Fruit fly (Drosophila melanogaster) Kc167 (cell line): Measurements from ENCODE around the gene Cad74A.

ENCODE experiments used
- Myc ChIP-seq: fragments of >200 bp; optimal IDR thresholded peaks from 2 replicates; lab custom pipeline; 2017; ENCODE audit warnings: missing external identifiers
- Sin3A ChIP-seq: fragments of >200 bp; optimal IDR thresholded peaks from 2 replicates; lab custom pipeline; 2018; ENCODE audit warnings: missing external identifiers
- h ChIP-seq: fragments of >200 bp; optimal IDR thresholded peaks from 3 replicates; lab custom pipeline; 2018; ENCODE audit warnings: missing external identifiers
- insv ChIP-seq: fragments of >200 bp; optimal IDR thresholded peaks from 3 replicates; lab custom pipeline; 2018; ENCODE audit warnings: missing external identifiers
- psq ChIP-seq: fragments of >200 bp; optimal IDR thresholded peaks from 2 replicates; lab custom pipeline; 2017; ENCODE audit warnings: missing external identifiers
- ttk ChIP-seq: sonication (Bioruptor generic); optimal IDR thresholded peaks from 2 replicates; lab custom pipeline; 2017; ENCODE audit warnings: missing external identifiers

Cad74A gene

DNA sequence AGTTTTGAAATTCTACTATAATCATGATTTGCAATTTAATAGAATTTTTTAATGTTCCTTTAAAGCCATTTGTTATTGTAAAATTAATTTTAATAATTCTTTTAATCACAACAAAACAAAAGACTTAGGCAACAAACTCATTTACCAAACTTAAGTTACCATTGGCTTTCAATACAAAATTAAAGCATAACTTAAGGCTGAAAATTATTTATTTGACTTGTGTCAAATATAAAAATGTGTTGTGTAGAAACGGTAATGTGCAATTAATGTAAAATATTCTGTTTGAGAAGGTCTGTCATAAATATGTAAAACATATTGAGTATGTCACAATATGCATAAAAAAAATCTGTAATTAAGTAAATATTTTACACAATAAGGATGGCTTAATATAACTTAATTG is 27.7 kb upstream of the Cad74A start:
- TF ChIP-seq psq: no peak
- TF ChIP-seq Myc (lab: Kevin White, UChicago): no peak
- TF ChIP-seq ttk (lab: Kevin White, UChicago): no peak
- TF ChIP-seq insv (lab: Kevin White, UChicago): no peak
- TF ChIP-seq h (lab: Kevin White, UChicago): no peak
- TF ChIP-seq Sin3A: no peak

- no peak for TF ChIP-seq h (lab: Kevin White, UChicago)
- TF ChIP-seq insv (lab: Kevin White, UChicago): no peak
- TF ChIP-seq psq: no peak
- TF ChIP-seq Sin3A: no peak
- TF ChIP-seq Myc (lab: Kevin White, UChicago): no peak
- no peak for TF ChIP-seq ttk (lab: Kevin White, UChicago)
Observed at dm6 chr3L:17404646-17405045, 25.3 kb upstream of the Cad74A start.

DNA sequence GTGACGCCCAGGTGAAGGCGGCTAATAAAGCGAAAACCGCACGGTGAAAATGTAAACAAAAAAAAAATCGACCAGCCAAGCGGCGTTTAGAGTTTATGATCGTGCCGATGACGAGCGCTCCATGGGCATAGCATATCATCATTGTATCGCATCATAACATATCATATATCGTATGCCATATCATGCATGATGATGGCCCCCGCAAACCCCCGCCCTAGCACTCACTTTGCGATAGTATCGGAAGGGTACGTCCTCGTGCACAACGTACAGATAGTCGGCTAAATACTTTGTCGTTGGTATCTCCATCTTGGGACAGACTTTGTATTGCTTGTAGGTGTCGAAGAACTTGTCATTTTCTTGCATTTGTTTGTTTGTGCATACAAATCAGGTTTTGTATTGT is 23.9 kb upstream of the Cad74A start:
- TF ChIP-seq Sin3A (no peak), insv (lab: Kevin White, UChicago) (no peak)

dm6 chr3L:17402399-17402798 is 23.1 kb upstream of the Cad74A start:
- TF ChIP-seq ttk (lab: Kevin White, UChicago): no peak
- no peak for TF ChIP-seq h (lab: Kevin White, UChicago)
- TF ChIP-seq psq: no peak
- no peak for TF ChIP-seq Sin3A
- no peak for TF ChIP-seq insv (lab: Kevin White, UChicago)
- TF ChIP-seq Myc (lab: Kevin White, UChicago): no peak

DNA sequence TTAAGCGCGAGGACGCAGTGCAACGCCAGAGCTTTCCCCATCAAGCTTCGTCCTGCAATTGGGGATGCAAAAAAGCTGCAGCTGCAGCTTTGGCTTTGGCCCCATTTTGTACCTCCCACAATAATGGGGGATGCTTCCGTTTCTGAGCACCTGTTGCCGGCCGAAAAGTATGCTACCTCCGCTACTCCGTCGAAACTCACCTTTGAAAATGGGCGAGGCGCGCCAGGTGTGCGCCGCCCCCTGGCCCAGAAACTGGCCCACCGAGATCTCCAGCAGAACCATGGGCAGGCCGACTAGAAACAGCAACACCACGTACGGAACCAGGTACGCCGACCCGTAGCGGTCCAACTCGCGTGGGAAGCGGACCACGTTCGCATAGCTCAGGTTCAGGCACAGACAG is 22.1 kb upstream of the Cad74A start:
- TF ChIP-seq ttk (lab: Kevin White, UChicago) (no peak), insv (lab: Kevin White, UChicago) (no peak), Myc (lab: Kevin White, UChicago) (no peak), psq (no peak), h (lab: Kevin White, UChicago) (no peak), Sin3A (no peak)

DNA sequence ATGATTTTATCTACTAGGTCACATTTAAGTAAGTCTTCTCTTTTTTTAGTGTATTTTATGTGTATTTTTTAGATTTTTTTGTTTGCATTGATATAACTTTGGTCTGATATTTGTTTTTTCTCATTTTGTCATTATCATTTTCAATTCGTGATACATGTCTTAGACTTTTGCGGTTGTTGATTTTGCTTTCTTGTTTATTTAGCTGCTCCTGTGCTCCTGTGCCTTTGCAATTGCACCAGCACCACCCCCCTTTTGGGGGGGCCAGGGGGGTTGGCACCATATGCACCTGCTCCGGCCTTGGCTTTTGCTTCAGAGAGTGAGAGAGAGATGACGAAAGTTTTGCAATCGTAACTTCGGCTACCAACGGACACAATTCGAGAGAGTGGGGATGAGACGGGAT is 21.6 kb upstream of the Cad74A start:
- no peak for TF ChIP-seq ttk (lab: Kevin White, UChicago)
- TF ChIP-seq insv (lab: Kevin White, UChicago): no peak
- TF ChIP-seq h (lab: Kevin White, UChicago): no peak
- TF ChIP-seq psq: no peak
- no peak for TF ChIP-seq Myc (lab: Kevin White, UChicago)
- no peak for TF ChIP-seq Sin3A

DNA sequence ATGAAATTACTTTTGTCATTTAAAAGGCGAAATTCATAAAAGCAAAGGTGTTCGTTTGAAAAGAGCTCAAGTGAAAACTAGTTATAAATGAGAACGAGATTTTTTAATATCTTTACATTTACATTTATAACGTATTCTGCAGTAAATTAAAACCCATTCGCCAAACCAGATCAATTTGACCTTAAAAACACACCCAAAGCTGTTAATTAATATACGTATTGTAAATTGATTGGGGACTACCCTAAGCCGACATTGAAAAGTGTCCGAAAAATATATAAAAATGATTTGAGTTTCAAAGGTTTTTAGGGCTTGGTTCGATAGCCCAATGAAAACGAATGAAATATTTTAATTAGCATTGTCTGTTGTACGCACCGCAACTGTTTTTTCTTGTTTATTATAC is 19.7 kb upstream of the Cad74A start:
- TF ChIP-seq psq (no peak), ttk (lab: Kevin White, UChicago) (no peak), Sin3A (no peak), Myc (lab: Kevin White, UChicago) (no peak)

dm6 chr3L:17394435-17395017 is 15.2 kb upstream of the Cad74A start:
- no peak for TF ChIP-seq psq

- TF ChIP-seq psq (no peak), Myc (lab: Kevin White, UChicago) (no peak), ttk (lab: Kevin White, UChicago) (no peak), Sin3A (no peak), insv (lab: Kevin White, UChicago) (no peak), h (lab: Kevin White, UChicago) (no peak)
Observed at dm6 chr3L:17393098-17393497, 13.8 kb upstream of the Cad74A start.

DNA sequence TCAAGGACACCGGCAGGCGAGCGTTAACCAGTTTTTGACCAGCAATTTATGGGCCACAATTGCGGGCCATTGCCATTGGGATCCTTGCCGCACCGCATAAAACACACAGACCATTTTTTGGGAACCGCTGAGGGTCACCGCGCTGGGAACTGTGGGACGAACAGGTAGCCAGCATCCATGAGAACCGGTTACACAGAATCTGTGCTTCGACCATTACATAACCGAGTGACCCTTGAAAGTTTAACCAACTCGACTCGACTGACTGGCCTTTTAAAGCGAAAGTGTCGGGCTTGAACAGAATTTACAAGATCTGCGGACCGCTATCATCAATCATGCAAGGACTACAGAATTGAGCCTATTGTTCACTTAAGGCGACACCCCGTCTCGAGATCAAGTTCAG is 13.1 kb upstream of the Cad74A start:
- TF ChIP-seq h (lab: Kevin White, UChicago) (no peak), Sin3A (no peak), insv (lab: Kevin White, UChicago) (no peak), psq (no peak), ttk (lab: Kevin White, UChicago) (no peak), Myc (lab: Kevin White, UChicago) (no peak)

dm6 chr3L:17391132-17391531 is 11.8 kb upstream of the Cad74A start:
- TF ChIP-seq Sin3A: no peak

- TF ChIP-seq Myc (lab: Kevin White, UChicago): no peak
- TF ChIP-seq insv (lab: Kevin White, UChicago): no peak
- TF ChIP-seq h (lab: Kevin White, UChicago): no peak
Observed at dm6 chr3L:17388895-17389294, 9.6 kb upstream of the Cad74A start, which contains the start of gene CG13731. Gene CG13731, minus strand, starts transcription at chr3L:17388956.

dm6 chr3L:17386612-17387382 is 7.5 kb upstream of the Cad74A start:
- TF ChIP-seq Myc (lab: Kevin White, UChicago): no peak
- no peak for TF ChIP-seq insv (lab: Kevin White, UChicago)
- no peak for TF ChIP-seq h (lab: Kevin White, UChicago)
- TF ChIP-seq ttk (lab: Kevin White, UChicago): no peak
- TF ChIP-seq Sin3A: no peak
- TF ChIP-seq psq: no peak
